Fruit fly (Drosophila melanogaster) whole organism, embryonic: Measurements from ENCODE around the gene lectin-37Da.

Experiments
- Bgb ChIP-seq: fragments of 200-800 bp; sonication (Bioruptor generic); IDR thresholded peaks from 2 replicates; pipeline ENCODE4 v1.3.6; 2022; ENCODE audit warnings: missing biosample characterization, missing genetic modification characterization; ENCODE audit not compliant: partially characterized antibody
- Elba2 ChIP-seq: fragments of 200-800 bp; sonication (Bioruptor generic); optimal IDR thresholded peaks from 3 replicates; lab custom pipeline; 2016; ENCODE audit warnings: missing biosample characterization, missing genetic modification characterization
- MESR4 ChIP-seq: fragments of 200-800 bp; sonication (Bioruptor generic); optimal IDR thresholded peaks from 2 replicates; lab custom pipeline; 2018; ENCODE audit warnings: missing biosample characterization, mild to moderate bottlenecking, missing genetic modification characterization, moderate library complexity
- org-1 ChIP-seq: fragments of 200-800 bp; sonication (Bioruptor generic); optimal IDR thresholded peaks from 2 replicates; lab custom pipeline; 2017; ENCODE audit warnings: missing biosample characterization, missing genetic modification characterization

DNA sequence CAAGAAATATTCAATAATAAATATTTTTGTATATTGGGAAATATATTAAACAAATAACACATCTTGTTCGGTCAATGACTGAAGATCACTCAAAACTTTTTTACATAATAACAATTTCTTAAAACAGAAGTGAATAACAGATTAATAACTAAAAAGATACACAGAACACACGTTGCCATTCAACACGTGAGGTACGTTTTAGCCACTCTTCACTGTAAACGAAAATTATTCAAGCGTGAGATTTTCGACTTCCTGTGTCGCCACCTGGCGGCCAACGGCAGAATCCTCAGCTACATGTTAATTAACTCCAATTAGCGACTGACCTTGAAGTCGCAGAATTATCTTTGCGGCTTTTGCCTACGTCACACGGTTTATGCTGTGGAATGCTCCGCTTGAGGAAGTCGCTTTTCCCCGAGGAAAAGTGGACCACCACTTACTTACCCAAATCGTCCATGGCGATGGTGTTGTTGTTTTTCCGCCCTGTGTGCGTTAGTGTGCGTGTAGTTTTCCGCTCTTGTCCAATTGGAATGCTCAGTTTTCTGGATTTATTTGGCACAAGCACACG, 7.7 kb downstream of the lectin-37Da start:
- TF ChIP-seq Elba2 (GFP tag; lab: Kevin White, UChicago), result peak; percentile 89
- peak; percentile 6; the same call in 1 of the 2 replicates for TF ChIP-seq Bgb
- no peak for TF ChIP-seq MESR4 (GFP tag; lab: Kevin White, UChicago)
- peak; percentile 66 for TF ChIP-seq org-1 (GFP tag; lab: Kevin White, UChicago)
